Worm (Caenorhabditis elegans) whole organism, mixed stage, embryonic: ENCODE measurements around the gene pgp-7.

ENCODE experiments used
- blmp-1 ChIP-seq: fragments of 150-350 bp; optimal IDR thresholded peaks from 2 replicates; lab custom pipeline; 2014; ENCODE audit warnings: missing biosample characterization, missing genetic modification characterization
- ceh-43 ChIP-seq: fragments of 200-800 bp; sonication (Bioruptor generic); optimal IDR thresholded peaks from 2 replicates; lab custom pipeline; 2018; ENCODE audit warnings: mild to moderate bottlenecking, missing genetic modification characterization, moderate library complexity, missing compliant biosample characterization
- lin-13 ChIP-seq: fragments of 150-350 bp; optimal IDR thresholded peaks from 2 replicates; lab custom pipeline; 2014; ENCODE audit warnings: missing biosample characterization, missing genetic modification characterization
- mab-5 ChIP-seq: fragments of 150-350 bp; optimal IDR thresholded peaks from 2 replicates; lab custom pipeline; 2014; ENCODE audit warnings: missing biosample characterization, missing genetic modification characterization
- mep-1 ChIP-seq: fragments of 150-350 bp; optimal IDR thresholded peaks from 2 replicates; lab custom pipeline; 2017; ENCODE audit warnings: missing biosample characterization, missing genetic modification reagents, missing genetic modification characterization, inconsistent platforms
- nhr-237 ChIP-seq: fragments of 150-350 bp; optimal IDR thresholded peaks from 2 replicates; lab custom pipeline; 2014; ENCODE audit warnings: missing biosample characterization, missing genetic modification characterization
- nhr-28 ChIP-seq: fragments of 150-350 bp; optimal IDR thresholded peaks from 2 replicates; lab custom pipeline; 2014; ENCODE audit warnings: missing biosample characterization, missing genetic modification characterization
- nhr-76 ChIP-seq: sonication (generic microtip); optimal IDR thresholded peaks from 2 replicates; lab custom pipeline; 2017; ENCODE audit warnings: missing biosample characterization, missing genetic modification characterization
- pha-4 ChIP-seq: fragments of 150-350 bp; optimal IDR thresholded peaks from 2 replicates; lab custom pipeline; 2018; ENCODE audit warnings: missing biosample characterization, missing genetic modification reagents, missing genetic modification characterization
- sptf-1 ChIP-seq: sonication (generic microtip); optimal IDR thresholded peaks from 2 replicates; lab custom pipeline; 2017; ENCODE audit warnings: mild to moderate bottlenecking, missing genetic modification characterization, moderate library complexity, missing compliant biosample characterization
- unc-39 ChIP-seq: fragments of 150-350 bp; optimal IDR thresholded peaks from 2 replicates; lab custom pipeline; 2014; ENCODE audit warnings: missing biosample characterization, missing genetic modification characterization
- zip-8 ChIP-seq: fragments of 150-350 bp; optimal IDR thresholded peaks from 2 replicates; lab custom pipeline; 2014; ENCODE audit warnings: missing biosample characterization, missing genetic modification characterization

- TF ChIP-seq unc-39 (tag; lab: Kevin White, UChicago) = no peak
- no peak for TF ChIP-seq ceh-43 (GFP tag; lab: Kevin White, UChicago)
- TF ChIP-seq nhr-76 (tag; lab: Kevin White, UChicago) = no peak
- TF ChIP-seq mep-1 (tag; lab: Kevin White, UChicago) = no peak
- TF ChIP-seq nhr-28 = no peak
- no peak for TF ChIP-seq zip-8 (tag; lab: Kevin White, UChicago)
- TF ChIP-seq mab-5 (tag; lab: Kevin White, UChicago) = no peak
- peak; percentile 77 for TF ChIP-seq sptf-1 (tag; lab: Kevin White, UChicago)
- no peak for TF ChIP-seq lin-13
- TF ChIP-seq nhr-237 (tag; lab: Kevin White, UChicago) = no peak
- TF ChIP-seq pha-4 (tag; lab: Kevin White, UChicago) = no peak
- TF ChIP-seq blmp-1 = no peak
Measured at ce11 chrX:10821160-10821559, 48.9 kb downstream of the pgp-7 start.
